Fruit fly (Drosophila melanogaster): ENCODE measurements around the gene CG34051.

CG34051 gene

DNA sequence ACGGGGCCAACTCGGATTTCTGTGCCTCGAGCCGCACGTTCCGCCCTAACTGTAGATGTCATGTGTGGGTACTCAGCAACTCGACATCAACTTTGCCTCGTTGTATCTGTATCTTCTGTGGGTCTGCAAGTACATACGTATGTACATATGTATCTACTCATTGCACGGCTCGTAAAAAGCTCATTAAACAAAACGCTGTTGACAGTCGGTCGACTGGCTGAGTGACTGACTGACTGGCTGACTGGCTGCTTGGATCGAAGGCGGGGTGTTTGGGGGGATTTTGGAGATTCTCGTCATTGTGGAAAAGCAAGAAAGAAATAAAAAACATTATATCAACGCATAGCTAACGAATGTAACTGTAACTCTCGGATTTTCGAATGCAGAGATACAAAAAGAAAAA is 43.5 kb upstream of the CG34051 start (continued):
- no peak for TF ChIP-seq CG14860 (GFP tag; IDR thresholded peaks at IDR 0.05; ENCODE audit: partially characterized antibody)
- no peak for TF ChIP-seq NFAT (GFP tag; IDR thresholded peaks at IDR 0.05)
- no peak for TF ChIP-seq CoRest (tag; optimal IDR thresholded peaks at IDR 0.05)
- no peak for TF ChIP-seq CG8290 (GFP tag; optimal IDR thresholded peaks at IDR 0.05)
- peak in 1 of 2 experiments; percentile 23 for TF ChIP-seq CG8290 (tag; optimal IDR thresholded peaks at IDR 0.05)
- TF ChIP-seq HLHmδ (GFP tag; optimal IDR thresholded peaks at IDR 0.05): no peak
- TF ChIP-seq kni (GFP tag; optimal IDR thresholded peaks at IDR 0.05): peak; percentile 79
- TF ChIP-seq CG7963 (GFP tag; IDR thresholded peaks at IDR 0.05; ENCODE audit: partially characterized antibody): no peak
- no peak for TF ChIP-seq GATAe (GFP tag; conservative IDR thresholded peaks at IDR 0.05)
- peak; percentile 22 for TF ChIP-seq Med (GFP tag)
- no peak for TF ChIP-seq CG43689 (GFP tag; IDR thresholded peaks at IDR 0.05)
- TF ChIP-seq vvl (GFP tag; IDR thresholded peaks at IDR 0.05): no peak
- no peak for TF ChIP-seq CG9215 (GFP tag; IDR thresholded peaks at IDR 0.05)
- no peak for TF ChIP-seq sd (tag; optimal IDR thresholded peaks at IDR 0.05)
- no peak for TF ChIP-seq CG30020 (tag; optimal IDR thresholded peaks at IDR 0.05)
- TF ChIP-seq Neu2 (GFP tag; optimal IDR thresholded peaks at IDR 0.05; ENCODE audit: borderline replicate concordance): no peak
- TF ChIP-seq CG10979 (tag; optimal IDR thresholded peaks at IDR 0.05): no peak
- no peak for TF ChIP-seq caup (GFP tag; optimal IDR thresholded peaks at IDR 0.05; ENCODE audit: severe bottlenecking)
- TF ChIP-seq sob (GFP tag; IDR thresholded peaks at IDR 0.05): no peak
- no peak for TF ChIP-seq hkb (optimal IDR thresholded peaks at IDR 0.05)
- no peak for TF ChIP-seq hkb (GFP tag; IDR thresholded peaks at IDR 0.05)
- peak; percentile 34 for TF ChIP-seq CG8281 (tag; optimal IDR thresholded peaks at IDR 0.05)
- TF ChIP-seq nerfin-2 (GFP tag; IDR thresholded peaks at IDR 0.05; ENCODE audit: partially characterized antibody): no peak
- TF ChIP-seq esg (GFP tag; conservative IDR thresholded peaks at IDR 0.05): no peak
- TF ChIP-seq CG30431 (GFP tag; optimal IDR thresholded peaks at IDR 0.05): no peak
- no peak for TF ChIP-seq CG4820 (GFP tag; optimal IDR thresholded peaks at IDR 0.05)
- no peak for TF ChIP-seq ranshi (GFP tag; IDR thresholded peaks at IDR 0.05)
- peak; percentile 15 for TF ChIP-seq ewg (GFP tag; optimal IDR thresholded peaks at IDR 0.05)
- peak; percentile 1 for TF ChIP-seq CG15601 (tag; optimal IDR thresholded peaks at IDR 0.05)

DNA sequence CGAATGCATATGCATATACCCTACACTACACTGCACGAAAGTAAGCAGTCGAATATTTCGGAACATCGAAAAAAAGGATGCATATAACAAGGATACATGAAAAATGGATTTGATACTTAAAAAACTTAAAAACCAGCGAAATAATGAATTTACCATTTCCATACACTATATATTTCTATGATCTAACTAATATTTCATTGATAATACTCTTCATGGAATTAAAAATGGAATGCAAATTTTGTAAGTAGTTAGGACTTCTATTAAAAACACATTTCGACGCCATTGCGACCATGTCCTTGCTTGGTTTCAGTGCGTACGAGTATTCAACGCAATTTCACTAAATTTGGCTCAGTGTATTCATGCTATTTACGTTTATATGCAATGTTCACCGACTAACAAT is 41.3 kb upstream of the CG34051 start:
- TF ChIP-seq inv (GFP tag; IDR thresholded peaks at IDR 0.05; ENCODE audit: partially characterized antibody): no peak
- TF ChIP-seq phol (tag; optimal IDR thresholded peaks at IDR 0.05): peak; percentile 21
- no peak for TF ChIP-seq fd96Cb (tag; optimal IDR thresholded peaks at IDR 0.05)
- no peak for TF ChIP-seq CG17328 (GFP tag; IDR thresholded peaks at IDR 0.05)
- TF ChIP-seq bsh (GFP tag; optimal IDR thresholded peaks at IDR 0.05): peak in 1 of 2 experiments; percentile 18
- TF ChIP-seq dmrt99B (tag; optimal IDR thresholded peaks at IDR 0.05): peak; percentile 4
- TF ChIP-seq eve (GFP tag; optimal IDR thresholded peaks at IDR 0.05): peak in 1 of 2 experiments; percentile 51
- TF ChIP-seq CG31365 (tag; optimal IDR thresholded peaks at IDR 0.05): no peak
- peak; percentile 60 for TF ChIP-seq Ets65A (GFP tag)
- TF ChIP-seq Blimp-1 (GFP tag; optimal IDR thresholded peaks at IDR 0.05): peak; percentile 10
- TF ChIP-seq sens (GFP tag): peak; percentile 20
- TF ChIP-seq cad (GFP tag; optimal IDR thresholded peaks at IDR 0.05): no peak
- peak; percentile 29; the same call in 1 of the 2 replicates for TF ChIP-seq Drgx (GFP tag; IDR thresholded peaks at IDR 0.05)
